Fruit fly (Drosophila melanogaster) ovary, adult (tissue): ENCODE measurements around the gene H2.0.

Source experiments
- CG17801 ChIP-seq: fragments of 200-800 bp; optimal IDR thresholded peaks from 2 replicates; lab custom pipeline; 2019; ENCODE audit warnings: missing biosample characterization, mild to moderate bottlenecking, missing genetic modification characterization, moderate library complexity; ENCODE audit not compliant: partially characterized antibody

The H2.0 gene

dm6 chr2L:6037830-6038229, 18.6 kb upstream of the H2.0 start, which contains the start of the genes CG9117 and CG31643:
CG9117 (minus strand) TSS chr2L:6037902.
CG31643 (plus strand) TSS chr2L:6038117.
- TF ChIP-seq CG17801: peak; percentile 70

- TF ChIP-seq CG17801: no peak
These were observed 17.5 kb upstream of the H2.0 start, which contains the start of gene mtm for dm6 chr2L:6036710-6037109. mtm (minus strand) TSS chr2L:6037015.

- TF ChIP-seq CG17801: no peak
These were observed 16.0 kb upstream of the H2.0 start for dm6 chr2L:6035155-6035554.

dm6 chr2L:6034344-6034743, 15.1 kb upstream of the H2.0 start, which contains the start of gene CG9109:
CG9109 (minus strand) TSS chr2L:6034423.
- TF ChIP-seq CG17801: no peak

dm6 chr2L:6031838-6032237, 12.6 kb upstream of the H2.0 start:
- no peak for TF ChIP-seq CG17801

- TF ChIP-seq CG17801: no peak
These were observed 9.5 kb upstream of the H2.0 start for dm6 chr2L:6028712-6029111.

dm6 chr2L:6024345-6024907, 5.2 kb upstream of the H2.0 start, which contains the start of gene CG9107:
CG9107 (minus strand) TSS chr2L:6024539.
- TF ChIP-seq CG17801: no peak

- no peak for TF ChIP-seq CG17801
These were observed 3.6 kb upstream of the H2.0 start for dm6 chr2L:6022793-6023192.

- no peak for TF ChIP-seq CG17801
These were observed 1.3 kb upstream of the H2.0 start, which contains the start of gene CG13996 for dm6 chr2L:6020535-6020934. CG13996 (plus strand) TSS chr2L:6020835.

dm6 chr2L:6013071-6013417, 6.2 kb downstream of the H2.0 start:
- no peak for TF ChIP-seq CG17801

- peak; percentile 68 for TF ChIP-seq CG17801
These were observed 6.7 kb downstream of the H2.0 start, which contains the start of gene CG9098 for dm6 chr2L:6012303-6013070. CG9098 (minus strand) TSS chr2L:6012338.

dm6 chr2L:6006508-6007232, 12.5 kb downstream of the H2.0 start, which contains the start of gene Gal:
Gal (minus strand) TSS chr2L:6006827.
- no peak for TF ChIP-seq CG17801

- no peak for TF ChIP-seq CG17801
These were observed 19.1 kb downstream of the H2.0 start, which contains the start of gene Tsp26A for dm6 chr2L:6000065-6000464. Tsp26A (plus strand) TSS chr2L:6000228.

dm6 chr2L:5999247-5999646, 20.0 kb downstream of the H2.0 start, which contains the start of gene Kdm5:
Kdm5 (minus strand) TSS chr2L:5999501.
- peak; percentile 22 for TF ChIP-seq CG17801

dm6 chr2L:5998383-5998782, 20.8 kb downstream of the H2.0 start:
- TF ChIP-seq CG17801: no peak

dm6 chr2L:5997609-5998229, 21.5 kb downstream of the H2.0 start:
- TF ChIP-seq CG17801: no peak

- TF ChIP-seq CG17801: no peak
These were observed 28.8 kb downstream of the H2.0 start for dm6 chr2L:5990447-5990846.
